Fruit fly (Drosophila melanogaster) whole organism, wandering third instar larva: Measurements from ENCODE around the gene CG34258.

ENCODE experiments used
- CG9705 ChIP-seq: fragments of 200-800 bp; sonication (Bioruptor generic); optimal IDR thresholded peaks from 2 replicates; lab custom pipeline; 2018; ENCODE audit warnings: missing biosample characterization, mild to moderate bottlenecking, missing genetic modification characterization
- Dfd ChIP-seq: fragments of >200 bp; optimal IDR thresholded peaks from 2 replicates; lab custom pipeline; 2017; ENCODE audit warnings: missing biosample characterization, missing genetic modification characterization
- Dif ChIP-seq: fragments of 200-275, 200-300 bp; sonication (Bioruptor generic); optimal IDR thresholded peaks from 2 replicates; lab custom pipeline; 2018; ENCODE audit warnings: missing biosample characterization, missing genetic modification characterization; ENCODE audit not compliant: partially characterized antibody
- Jra ChIP-seq: sonication (Bioruptor generic); optimal IDR thresholded peaks from 2 replicates; lab custom pipeline; 2016; ENCODE audit warnings: missing biosample characterization, missing genetic modification characterization
- Myc ChIP-seq: fragments of >200 bp; optimal IDR thresholded peaks from 2 replicates; lab custom pipeline; 2017
- Vsx2 ChIP-seq: fragments of 200-300, 225-300 bp; sonication (Bioruptor generic); optimal IDR thresholded peaks from 2 replicates; lab custom pipeline; 2018; ENCODE audit warnings: missing biosample characterization, missing genetic modification characterization; ENCODE audit not compliant: partially characterized antibody
- dmrt93B ChIP-seq: fragments of 200-800 bp; sonication (Bioruptor generic); optimal IDR thresholded peaks from 2 replicates; lab custom pipeline; 2018; ENCODE audit warnings: missing biosample characterization, mild to moderate bottlenecking, missing genetic modification characterization
- psq ChIP-seq: fragments of 200-800 bp; sonication (Bioruptor generic); optimal IDR thresholded peaks from 3 replicates; lab custom pipeline; 2017; ENCODE audit warnings: missing biosample characterization, mild to moderate bottlenecking, missing genetic modification characterization, moderate library complexity
- tai ChIP-seq: sonication (Bioruptor generic); optimal IDR thresholded peaks from 2 replicates; lab custom pipeline; 2016; ENCODE audit warnings: missing biosample characterization, missing genetic modification characterization
- usp ChIP-seq: fragments of >200 bp; optimal IDR thresholded peaks from 2 replicates; lab custom pipeline; 2017; ENCODE audit warnings: missing biosample characterization, missing genetic modification characterization
- woc ChIP-seq: sonication (Bioruptor generic); optimal IDR thresholded peaks from 2 replicates; lab custom pipeline; 2016; ENCODE audit warnings: missing biosample characterization, mild to moderate bottlenecking, missing genetic modification characterization

- TF ChIP-seq psq (GFP tag; lab: Kevin White, UChicago) = peak; percentile 23
- TF ChIP-seq woc = peak; percentile 12
- TF ChIP-seq Dif (GFP tag; lab: Kevin White, UChicago) = no peak
- TF ChIP-seq dmrt93B (GFP tag; lab: Kevin White, UChicago) = no peak
- TF ChIP-seq Vsx2 (GFP tag; lab: Kevin White, UChicago) = no peak
- TF ChIP-seq CG9705 (GFP tag; lab: Kevin White, UChicago) = peak; percentile 42
- TF ChIP-seq Dfd (GFP tag; lab: Kevin White, UChicago) = no peak
- no peak for TF ChIP-seq tai (GFP tag; lab: Kevin White, UChicago)
- TF ChIP-seq Myc (lab: Kevin White, UChicago) = no peak
- TF ChIP-seq usp (GFP tag; lab: Kevin White, UChicago) = no peak
- TF ChIP-seq Jra (GFP tag; lab: Kevin White, UChicago) = no peak
These were observed 23.2 kb downstream of the CG34258 start, which contains the start of the genes CG8004 and RhoGDI for dm6 chr3L:19928435-19929011.
